Fruit fly (Drosophila melanogaster) whole organism, embryonic: ENCODE data around the gene CG17839.

Source experiments
- Abd-B ChIP-seq: fragments of 200-800 bp; sonication (Bioruptor generic); optimal IDR thresholded peaks from 2 replicates; lab custom pipeline; 2018; ENCODE audit warnings: missing biosample characterization, mild to moderate bottlenecking, missing genetic modification characterization, moderate library complexity
- CG10366 ChIP-seq: fragments of 200-800 bp; sonication (Bioruptor generic); IDR thresholded peaks from 2 replicates; pipeline ENCODE4 v1.3.6; 2022; ENCODE audit warnings: missing biosample characterization, missing genetic modification characterization
- CG13287 ChIP-seq: fragments of 200-800 bp; sonication (Bioruptor generic); IDR thresholded peaks from 2 replicates; pipeline ENCODE4 v1.3.6; 2022; ENCODE audit warnings: missing biosample characterization, missing genetic modification characterization; ENCODE audit not compliant: partially characterized antibody
- CG33557 ChIP-seq: fragments of 200-800 bp; sonication (Bioruptor generic); optimal IDR thresholded peaks from 2 replicates; lab custom pipeline; 2019; ENCODE audit warnings: missing biosample characterization, mild to moderate bottlenecking, missing genetic modification characterization, moderate library complexity
- Doc3 ChIP-seq: fragments of 200-800 bp; sonication (Bioruptor generic); IDR thresholded peaks from 3 replicates; pipeline ENCODE4 v1.3.6; 2022; ENCODE audit warnings: missing biosample characterization, missing genetic modification characterization; ENCODE audit not compliant: partially characterized antibody
- HLH54F ChIP-seq: fragments of 200-800 bp; sonication (Bioruptor generic); optimal IDR thresholded peaks from 3 replicates; lab custom pipeline; 2016; ENCODE audit warnings: missing biosample characterization, missing genetic modification characterization
- HmgZ ChIP-seq: fragments of 200-800 bp; sonication (Bioruptor generic); optimal IDR thresholded peaks from 2 replicates; lab custom pipeline; 2018; ENCODE audit warnings: missing biosample characterization, mild to moderate bottlenecking, missing genetic modification characterization
- Spps ChIP-seq: fragments of 200-800 bp; sonication (Bioruptor generic); optimal IDR thresholded peaks from 2 replicates; lab custom pipeline; 2018; ENCODE audit warnings: missing biosample characterization, mild to moderate bottlenecking, missing genetic modification characterization
- YL-1 ChIP-seq: fragments of 200-800 bp; sonication (Bioruptor generic); optimal IDR thresholded peaks from 3 replicates; lab custom pipeline; 2017; ENCODE audit warnings: missing biosample characterization, mild to moderate bottlenecking, missing genetic modification characterization
- fd102C ChIP-seq: fragments of 200-800 bp; sonication (Bioruptor generic); optimal IDR thresholded peaks from 2 replicates; lab custom pipeline; 2018; ENCODE audit warnings: missing biosample characterization, mild to moderate bottlenecking, missing genetic modification characterization, moderate library complexity
- pho ChIP-seq: fragments of 200-800 bp; sonication (Bioruptor generic); optimal IDR thresholded peaks from 2 replicates; lab custom pipeline; 2016; ENCODE audit warnings: missing biosample characterization, missing genetic modification characterization
- pzg ChIP-seq: fragments of 200-800 bp; sonication (Bioruptor generic); optimal IDR thresholded peaks from 3 replicates; lab custom pipeline; 2018; ENCODE audit warnings: missing biosample characterization, mild to moderate bottlenecking, missing genetic modification characterization, moderate library complexity
- usp ChIP-seq: fragments of >200 bp; optimal IDR thresholded peaks from 2 replicates; lab custom pipeline; 2017; ENCODE audit warnings: missing biosample characterization, missing genetic modification characterization

DNA sequence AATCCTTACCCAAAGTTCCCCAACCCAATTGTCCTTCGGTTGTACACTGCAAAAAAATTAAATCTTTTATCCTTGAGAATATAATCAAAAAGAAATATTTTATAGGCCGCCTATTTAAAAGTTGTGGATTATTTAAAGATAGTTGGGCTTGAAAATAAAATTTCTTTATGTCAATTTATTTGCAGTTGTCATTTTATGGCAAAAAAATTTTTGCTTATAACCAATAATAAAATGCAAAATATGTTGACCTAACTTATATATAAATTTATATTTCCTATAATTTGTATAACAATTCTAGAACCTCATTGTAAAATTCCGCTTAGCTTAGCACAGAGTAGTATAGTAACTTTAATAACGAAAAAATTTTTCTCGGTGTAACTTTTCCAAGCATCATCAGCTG, 42.5 kb downstream of the CG17839 start:
- TF ChIP-seq HLH54F (GFP tag; lab: Kevin White, UChicago) (no peak), CG10366 (GFP tag; lab: Robert Waterston, UW) (no peak; the same call in 1 of the 2 replicates), pzg (GFP tag; lab: Kevin White, UChicago) (no peak), fd102C (GFP tag; lab: Kevin White, UChicago) (no peak), CG33557 (GFP tag; lab: Kevin White, UChicago) (no peak), Doc3 (GFP tag; lab: Robert Waterston, UW) (no peak), Abd-B (no peak), HmgZ (tag; lab: Kevin White, UChicago) (no peak), CG13287 (no peak), pho (GFP tag; lab: Kevin White, UChicago) (no peak), Spps (tag; lab: Kevin White, UChicago) (no peak), YL-1 (GFP tag; lab: Kevin White, UChicago) (no peak), usp (GFP tag; lab: Kevin White, UChicago) (no peak)
